Worm (Caenorhabditis elegans) whole organism, midembryonic: ENCODE measurements around the gene Y105C5B.9.

Source experiments
- T22C8.4 ChIP-seq: fragments of 200-800 bp; sonication (Bioruptor generic); IDR thresholded peaks from 2 replicates; pipeline ENCODE4 v1.3.6; 2022; ENCODE audit warnings: missing genetic modification characterization, missing compliant biosample characterization
- cog-1 ChIP-seq: sonication (generic microtip); optimal IDR thresholded peaks from 2 replicates; lab custom pipeline; 2016; ENCODE audit warnings: missing genetic modification characterization, missing compliant biosample characterization
- med-1 ChIP-seq: sonication (generic microtip); optimal IDR thresholded peaks from 2 replicates; lab custom pipeline; 2017; ENCODE audit warnings: missing genetic modification characterization, mild to moderate bottlenecking, missing compliant biosample characterization, antibody characterized with exemption, missing genetic modification reagents; ENCODE audit not compliant: insufficient read depth
- ref-1 ChIP-seq: fragments of 200-800 bp; sonication (Bioruptor generic); conservative IDR thresholded peaks from 2 replicates; pipeline ENCODE4 v1.3.6; 2022; ENCODE audit warnings: missing genetic modification reagents, missing genetic modification characterization, missing compliant biosample characterization
- tab-1 ChIP-seq: fragments of 200-800 bp; sonication (Bioruptor generic); IDR thresholded peaks from 2 replicates; pipeline ENCODE4 v1.3.6; 2022; ENCODE audit warnings: missing genetic modification characterization, missing compliant biosample characterization
- ztf-29 ChIP-seq: fragments of 200-800 bp; sonication (Bioruptor generic); IDR thresholded peaks from 2 replicates; pipeline ENCODE4 v1.3.6; 2022; ENCODE audit warnings: missing genetic modification reagents, missing genetic modification characterization, missing compliant biosample characterization

The Y105C5B.9 gene

ce11 chrIV:15962801-15963200, 32.4 kb downstream of the Y105C5B.9 start, which contains the start of gene Y105C5B.17:
Y105C5B.17 (plus strand) TSS chrIV:15963101.
- TF ChIP-seq T22C8.4 (GFP tag; lab: Robert Waterston, UW), result no peak
- TF ChIP-seq med-1 (GFP tag; lab: Kevin White, UChicago), result no peak
- TF ChIP-seq tab-1 (GFP tag; lab: Robert Waterston, UW), result no peak
- TF ChIP-seq ztf-29 (GFP tag; lab: Robert Waterston, UW), result no peak

ce11 chrIV:15964307-15964706, 33.9 kb downstream of the Y105C5B.9 start, which contains the start of gene Y105C5B.18:
Y105C5B.18 (plus strand) TSS chrIV:15964607.
- no peak for TF ChIP-seq ref-1 (GFP tag; lab: Robert Waterston, UW)
- TF ChIP-seq cog-1 (tag; lab: Kevin White, UChicago), result no peak
